Worm (Caenorhabditis elegans) whole organism, early embryonic: Measurements from ENCODE around the gene C54D10.5.

Source experiments
- B0310.2 ChIP-seq: sonication (generic microtip); optimal IDR thresholded peaks from 2 replicates; lab custom pipeline; 2016; ENCODE audit warnings: mild to moderate bottlenecking, missing genetic modification characterization, missing compliant biosample characterization
- ama-1 ChIP-seq: fragments of 150-350 bp; optimal IDR thresholded peaks from 2 replicates; lab custom pipeline; 2014
- ceh-13 ChIP-seq: fragments of 200-800 bp; sonication (Bioruptor generic); optimal IDR thresholded peaks from 2 replicates; lab custom pipeline; 2018; ENCODE audit warnings: mild to moderate bottlenecking, missing genetic modification characterization, missing compliant biosample characterization
- flt-1 ChIP-seq: fragments of 200-800 bp; sonication (Bioruptor generic); IDR thresholded peaks from 2 replicates; pipeline ENCODE4 v1.3.6; 2022; ENCODE audit warnings: missing genetic modification characterization, missing compliant biosample characterization
- hmbx-1 ChIP-seq: sonication (generic microtip); optimal IDR thresholded peaks from 2 replicates; lab custom pipeline; 2016; ENCODE audit warnings: mild to moderate bottlenecking, missing genetic modification characterization, missing compliant biosample characterization
- hmg-4 ChIP-seq: fragments of 200-800 bp; sonication (Bioruptor generic); optimal IDR thresholded peaks from 2 replicates; lab custom pipeline; 2018; ENCODE audit warnings: mild to moderate bottlenecking, missing genetic modification characterization, missing compliant biosample characterization
- scrt-1 ChIP-seq: fragments of 200-800 bp; sonication (Bioruptor generic); IDR thresholded peaks from 2 replicates; pipeline ENCODE4 v1.3.6; 2022; ENCODE audit warnings: missing genetic modification characterization, missing compliant biosample characterization
- sea-1 ChIP-seq: fragments of 200-800 bp; sonication (Bioruptor generic); conservative IDR thresholded peaks from 2 replicates; pipeline ENCODE4 v1.3.6; 2022; ENCODE audit warnings: missing genetic modification characterization, missing compliant biosample characterization
- tra-4 ChIP-seq: sonication (generic microtip); optimal IDR thresholded peaks from 2 replicates; lab custom pipeline; 2017; ENCODE audit warnings: missing genetic modification characterization, missing compliant biosample characterization

ce11 chrV:12441420-12441819 lies 12.3 kb downstream of the C54D10.5 start, which contains the start of gene pals-37:
- no peak for TF ChIP-seq ama-1 (lab: Kevin White, UChicago)
- no peak for TF ChIP-seq B0310.2
- TF ChIP-seq hmbx-1 (tag; lab: Kevin White, UChicago), result no peak
- no peak for TF ChIP-seq scrt-1
- TF ChIP-seq tra-4 (tag; lab: Kevin White, UChicago), result no peak
- TF ChIP-seq hmg-4 (GFP tag; lab: Kevin White, UChicago), result no peak
- TF ChIP-seq sea-1, result no peak
- TF ChIP-seq ceh-13 (GFP tag; lab: Kevin White, UChicago), result no peak
- TF ChIP-seq flt-1 (GFP tag; lab: Robert Waterston, UW), result no peak
